Comparison of ENCODE assay signal across 4 worm cellular contexts in the genomic region with DNA sequence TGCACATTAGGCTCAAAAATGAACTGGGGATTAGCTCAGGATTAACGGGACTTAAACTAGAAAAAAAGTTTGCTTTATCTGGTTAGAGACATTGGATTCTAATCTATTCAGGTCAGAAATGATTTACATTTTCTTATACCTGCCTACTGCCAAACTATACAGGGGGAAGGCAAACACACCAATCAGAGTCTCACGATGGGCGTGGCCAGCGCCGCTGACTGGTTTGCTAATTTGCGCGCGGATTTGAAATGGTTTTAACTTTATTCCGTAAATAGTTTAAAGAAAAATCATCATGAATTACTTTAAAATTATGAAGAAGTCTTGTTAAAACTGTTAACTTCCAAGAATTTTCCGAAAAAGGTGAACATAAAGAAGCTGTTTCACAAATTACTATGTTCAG.
TF ChIP-seq lines count a peak whose summit lies in the region.

No protein-coding gene starts in this region.

TF ChIP-seq in whole organism, L3 larva, 47 proteins besides CTCF, POLR2A, EP300 and RAD21:
- TF ChIP-seq nfya-1 (tag; optimal IDR thresholded peaks at IDR 0.05; lab: Kevin White, UChicago; ENCODE audit: insufficient read depth) (peak; percentile 84), nhr-11 (tag; optimal IDR thresholded peaks at IDR 0.05; lab: Kevin White, UChicago) (no peak)

TF ChIP-seq in whole organism, L4 larva, 104 proteins besides CTCF, POLR2A, EP300 and RAD21:
- TF ChIP-seq zip-2 (tag; optimal IDR thresholded peaks at IDR 0.05; lab: Kevin White, UChicago): no peak
- peak; percentile 23 for TF ChIP-seq aha-1 (tag; lab: Kevin White, UChicago)

TF ChIP-seq in whole organism, early embryonic, 17 proteins besides CTCF, POLR2A, EP300 and RAD21:
- TF ChIP-seq hmbx-1 (tag; optimal IDR thresholded peaks at IDR 0.05; lab: Kevin White, UChicago) (no peak), sea-1 (GFP tag; conservative IDR thresholded peaks at IDR 0.05; lab: Robert Waterston, UW) (no peak), ets-7 (tag; optimal IDR thresholded peaks at IDR 0.05; lab: Kevin White, UChicago) (no peak), tra-4 (tag; optimal IDR thresholded peaks at IDR 0.05; lab: Kevin White, UChicago) (no peak), ceh-36 (tag; optimal IDR thresholded peaks at IDR 0.05; lab: Kevin White, UChicago) (peak; percentile 43)

TF ChIP-seq in whole organism, late embryonic, 69 proteins besides CTCF, POLR2A, EP300 and RAD21:
- no peak for TF ChIP-seq zip-5 (tag; optimal IDR thresholded peaks at IDR 0.05; lab: Kevin White, UChicago)
- TF ChIP-seq nfya-1 (tag; optimal IDR thresholded peaks at IDR 0.05; lab: Kevin White, UChicago): peak; percentile 88
- TF ChIP-seq madf-2 (tag; optimal IDR thresholded peaks at IDR 0.05; lab: Kevin White, UChicago): no peak
- TF ChIP-seq tbx-7 (tag; optimal IDR thresholded peaks at IDR 0.05; lab: Kevin White, UChicago): no peak
- TF ChIP-seq hlh-15 (tag; optimal IDR thresholded peaks at IDR 0.05; lab: Kevin White, UChicago): no peak
- no peak for TF ChIP-seq gmeb-2 (tag; optimal IDR thresholded peaks at IDR 0.05; lab: Kevin White, UChicago)
- TF ChIP-seq ets-4 (tag; optimal IDR thresholded peaks at IDR 0.05; lab: Kevin White, UChicago): no peak
- no peak for TF ChIP-seq unc-86 (tag; optimal IDR thresholded peaks at IDR 0.05; lab: Kevin White, UChicago)
